Worm (Caenorhabditis elegans): ENCODE data around the gene sor-3.

sor-3 gene

DNA sequence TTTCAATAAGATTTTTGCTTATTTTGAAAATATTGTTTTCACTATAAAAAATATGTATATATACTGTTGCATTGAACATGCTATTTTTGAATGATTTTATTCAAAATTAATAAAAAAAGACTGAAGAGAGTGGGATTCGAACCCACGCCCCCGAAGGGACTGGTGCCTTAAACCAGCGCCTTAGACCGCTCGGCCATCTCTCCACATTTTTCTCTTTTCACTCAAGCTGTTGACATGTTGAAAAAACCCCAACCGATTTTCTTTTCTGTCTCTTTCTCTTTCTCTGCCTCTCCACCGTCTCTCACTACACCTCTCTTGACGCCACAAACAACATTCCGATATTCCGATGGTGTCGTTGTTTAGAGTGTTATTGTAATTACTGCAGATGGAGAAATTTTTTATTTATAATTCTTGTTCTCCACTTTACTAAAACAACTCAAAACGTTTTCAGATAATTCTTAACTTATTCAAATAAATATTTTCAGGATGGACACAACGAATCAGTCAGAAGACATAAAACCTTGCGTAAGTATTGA, at the start of gene sor-3 (continued):
- peak; percentile 77 for TF ChIP-seq egl-13 (tag; optimal IDR thresholded peaks at IDR 0.05)
- peak; percentile 75 for TF ChIP-seq lir-3 (tag; optimal IDR thresholded peaks at IDR 0.05; ENCODE audit: poor library complexity)
- TF ChIP-seq zag-1 (tag; optimal IDR thresholded peaks at IDR 0.05), result peak; percentile 24
- peak; percentile 90 for TF ChIP-seq dsc-1 (tag; optimal IDR thresholded peaks at IDR 0.05)
- no peak for TF ChIP-seq pag-3 (tag; optimal IDR thresholded peaks at IDR 0.05; ENCODE audit: borderline replicate concordance, insufficient read depth)
- TF ChIP-seq lin-13 (GFP tag; optimal IDR thresholded peaks at IDR 0.05), result peak; percentile 73
- peak; percentile 70 for TF ChIP-seq fos-1 (tag; optimal IDR thresholded peaks at IDR 0.05)
- TF ChIP-seq dpl-1 (GFP tag; optimal IDR thresholded peaks at IDR 0.05), result peak; percentile 30 to 47 (median 36)
- TF ChIP-seq mab-9 (GFP tag; IDR thresholded peaks at IDR 0.05), result peak; percentile 68; the same call in 1 of the 2 replicates
- no peak for TF ChIP-seq C34B4.2 (tag; optimal IDR thresholded peaks at IDR 0.05)
- peak; percentile 53 for TF ChIP-seq nhr-237 (tag; optimal IDR thresholded peaks at IDR 0.05)
- TF ChIP-seq lin-35 (GFP tag; optimal IDR thresholded peaks at IDR 0.05), result peak; percentile 59 to 83
- peak; percentile 81 to 89 (median 85) for TF ChIP-seq ceh-82 (tag; optimal IDR thresholded peaks at IDR 0.05)
- peak; percentile 80 for TF ChIP-seq fkh-8 (tag; optimal IDR thresholded peaks at IDR 0.05)
- peak; percentile 90 for TF ChIP-seq nhr-90 (tag; optimal IDR thresholded peaks at IDR 0.05; ENCODE audit: poor library complexity)
- peak; percentile 81 for TF ChIP-seq xbp-1 (tag; optimal IDR thresholded peaks at IDR 0.05)
- peak; percentile 87 for TF ChIP-seq lin-14 (GFP tag; optimal IDR thresholded peaks at IDR 0.05)
- no peak for TF ChIP-seq lin-15B (tag; optimal IDR thresholded peaks at IDR 0.05)

DNA sequence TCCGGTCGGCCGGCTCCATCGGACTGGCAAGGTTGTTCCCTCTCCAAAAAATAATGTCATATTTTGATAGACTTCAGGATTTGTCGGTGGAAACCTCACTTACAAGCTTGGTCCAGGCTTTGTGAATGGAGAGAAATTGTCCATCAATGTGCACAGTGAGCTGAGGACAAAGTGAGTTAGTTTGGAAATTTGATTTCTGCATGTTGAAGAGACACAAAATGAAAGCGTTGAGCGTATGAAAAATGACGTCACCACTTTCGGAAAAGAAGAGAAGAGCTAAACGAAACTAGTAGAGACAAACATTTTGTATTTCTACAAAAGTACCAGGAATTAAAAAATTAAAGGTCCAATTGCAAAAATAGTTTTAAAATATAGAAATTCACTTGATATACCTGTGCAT, 48.4 kb upstream of the sor-3 start:
- TF ChIP-seq ces-1 (GFP tag; optimal IDR thresholded peaks at IDR 0.05) (peak; percentile 65), mep-1 (tag; optimal IDR thresholded peaks at IDR 0.05) (no peak), fkh-10 (GFP tag; optimal IDR thresholded peaks at IDR 0.05) (peak; percentile 82), lin-14 (GFP tag; optimal IDR thresholded peaks at IDR 0.05) (peak; percentile 48)

ce11 chrX:309076-309475, 44.3 kb upstream of the sor-3 start:
- TF ChIP-seq isw-1 (GFP tag; IDR thresholded peaks at IDR 0.05) (no peak), ztf-11 (tag; optimal IDR thresholded peaks at IDR 0.05) (no peak), fkh-10 (GFP tag; optimal IDR thresholded peaks at IDR 0.05) (peak; percentile 67), ama-1 (optimal IDR thresholded peaks at IDR 0.05) (no peak), alr-1 (tag; optimal IDR thresholded peaks at IDR 0.05; ENCODE audit: borderline replicate concordance) (no peak), fos-1 (tag; optimal IDR thresholded peaks at IDR 0.05) (no peak)

DNA sequence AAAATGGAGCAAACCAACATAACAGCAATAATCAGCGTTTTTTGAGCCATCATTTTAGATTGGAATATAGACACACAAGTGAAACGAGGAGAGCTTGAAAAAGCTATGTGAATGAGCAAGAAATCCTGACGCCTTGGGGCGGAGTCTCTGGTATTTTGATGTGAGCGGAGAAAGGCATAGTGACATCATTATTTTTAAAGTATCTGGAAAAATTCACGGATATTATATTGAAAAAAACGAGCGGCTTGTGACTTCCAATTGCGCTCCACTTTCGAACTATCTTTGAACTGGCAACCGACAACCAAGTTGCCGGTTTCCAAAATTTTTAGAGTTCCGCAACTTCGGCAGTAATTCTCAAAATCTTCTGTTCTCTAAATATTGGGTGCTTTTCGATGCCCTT, 42.2 kb upstream of the sor-3 start, which contains the start of gene nlp-64:
TSS of gene nlp-64 (minus strand) at position 101 of the 400 bp plus-strand sequence.
- no peak for TF ChIP-seq mef-2 (tag; optimal IDR thresholded peaks at IDR 0.05)

DNA sequence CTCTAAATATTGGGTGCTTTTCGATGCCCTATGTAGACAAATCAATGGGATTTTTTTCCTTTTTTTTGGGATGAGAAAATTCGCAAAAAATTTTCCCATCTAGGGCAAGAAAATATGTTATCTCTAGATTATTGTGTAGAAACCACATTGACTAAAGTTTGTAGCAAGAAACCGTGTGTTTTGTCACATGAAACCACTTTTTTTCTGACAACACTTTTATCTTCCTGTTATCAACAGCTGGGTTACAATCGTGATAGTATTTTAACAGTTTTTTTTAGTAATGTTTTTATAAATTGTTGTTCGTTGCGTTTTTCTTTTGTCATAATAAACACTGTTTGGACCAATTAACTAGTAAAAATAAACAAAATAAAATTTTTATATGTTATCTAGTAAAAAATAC, 41.2 kb upstream of the sor-3 start:
- no peak for TF ChIP-seq lin-13 (GFP tag; optimal IDR thresholded peaks at IDR 0.05)
- TF ChIP-seq nhr-47 (tag; optimal IDR thresholded peaks at IDR 0.05), result no peak
- peak; percentile 39 for TF ChIP-seq elt-2 (tag; optimal IDR thresholded peaks at IDR 0.05)
- no peak for TF ChIP-seq lin-39 (tag; optimal IDR thresholded peaks at IDR 0.05)
- no peak for TF ChIP-seq ets-5 (GFP tag; IDR thresholded peaks at IDR 0.05)
- no peak for TF ChIP-seq fkh-4 (tag; optimal IDR thresholded peaks at IDR 0.05; ENCODE audit: borderline replicate concordance)
- no peak for TF ChIP-seq ama-1 (optimal IDR thresholded peaks at IDR 0.05)
- no peak for TF ChIP-seq C04F5.9 (tag; optimal IDR thresholded peaks at IDR 0.05)
- TF ChIP-seq nhr-84 (tag; optimal IDR thresholded peaks at IDR 0.05), result no peak
- no peak for TF ChIP-seq efl-3 (GFP tag; optimal IDR thresholded peaks at IDR 0.05)
- no peak for TF ChIP-seq rnt-1 (tag; optimal IDR thresholded peaks at IDR 0.05)
- no peak for TF ChIP-seq ceh-90 (tag; optimal IDR thresholded peaks at IDR 0.05)
- no peak for TF ChIP-seq tbx-2 (tag; optimal IDR thresholded peaks at IDR 0.05)
- peak in 1 of 6 experiments; percentile 51 for TF ChIP-seq elt-3 (tag; optimal IDR thresholded peaks at IDR 0.05)
- no peak for TF ChIP-seq unc-62 (GFP tag; optimal IDR thresholded peaks at IDR 0.05)
- TF ChIP-seq sup-37 (GFP tag; optimal IDR thresholded peaks at IDR 0.05), result no peak
- peak in 1 of 2 experiments; percentile 40 for TF ChIP-seq lin-35 (GFP tag; optimal IDR thresholded peaks at IDR 0.05)
- no peak for TF ChIP-seq grh-1 (GFP tag; IDR thresholded peaks at IDR 0.05)
